Worm (Caenorhabditis elegans) whole organism, early embryonic: ENCODE results near the gene dop-6.

ENCODE experiments used
- B0310.2 ChIP-seq: sonication (generic microtip); optimal IDR thresholded peaks from 2 replicates; lab custom pipeline; 2016; ENCODE audit warnings: mild to moderate bottlenecking, missing genetic modification characterization, missing compliant biosample characterization
- F13C5.2 ChIP-seq: sonication (generic microtip); optimal IDR thresholded peaks from 2 replicates; lab custom pipeline; 2017; ENCODE audit warnings: mild to moderate bottlenecking, missing genetic modification characterization, inconsistent platforms, missing compliant biosample characterization
- ama-1 ChIP-seq: fragments of 150-350 bp; optimal IDR thresholded peaks from 2 replicates; lab custom pipeline; 2014
- ceh-13 ChIP-seq: fragments of 200-800 bp; sonication (Bioruptor generic); optimal IDR thresholded peaks from 2 replicates; lab custom pipeline; 2018; ENCODE audit warnings: mild to moderate bottlenecking, missing genetic modification characterization, missing compliant biosample characterization
- hmbx-1 ChIP-seq: sonication (generic microtip); optimal IDR thresholded peaks from 2 replicates; lab custom pipeline; 2016; ENCODE audit warnings: mild to moderate bottlenecking, missing genetic modification characterization, missing compliant biosample characterization
- sea-1 ChIP-seq: fragments of 200-800 bp; sonication (Bioruptor generic); conservative IDR thresholded peaks from 2 replicates; pipeline ENCODE4 v1.3.6; 2022; ENCODE audit warnings: missing genetic modification characterization, missing compliant biosample characterization

DNA sequence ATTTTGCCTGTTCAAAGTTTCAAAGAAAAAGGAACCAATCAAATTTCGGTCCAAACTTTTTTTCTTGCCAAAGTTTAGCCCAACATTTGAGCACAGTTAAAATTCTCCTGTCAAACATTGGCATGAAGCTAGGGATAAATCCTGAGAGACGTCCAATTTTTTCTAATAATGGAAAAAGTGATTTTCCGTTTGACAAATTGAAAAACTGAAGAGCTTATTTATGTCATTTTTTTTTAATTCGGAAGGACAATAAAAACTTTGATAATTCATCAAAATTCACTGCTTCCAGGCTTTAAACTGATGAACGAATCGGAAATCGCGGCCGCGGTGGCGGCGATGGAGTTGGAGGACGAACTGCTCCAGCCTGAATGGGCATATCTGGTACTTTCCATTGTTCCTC lies at the start of gene dop-6:
- TF ChIP-seq hmbx-1 (tag; lab: Kevin White, UChicago), result no peak
- no peak for TF ChIP-seq ama-1
- no peak for TF ChIP-seq F13C5.2 (tag; lab: Kevin White, UChicago)
- TF ChIP-seq B0310.2 (tag; lab: Kevin White, UChicago), result no peak
- TF ChIP-seq ceh-13 (GFP tag; lab: Kevin White, UChicago), result no peak
- TF ChIP-seq sea-1, result no peak
